Fruit fly (Drosophila melanogaster): ENCODE data around the gene CG3386.

Gene CG3386

dm6 chr3L:696404-697054 lies 14.3 kb upstream of the CG3386 start (continued):
- TF ChIP-seq unc-4 (GFP tag; IDR thresholded peaks at IDR 0.05; ENCODE audit: partially characterized antibody) (no peak), wor (GFP tag; IDR thresholded peaks at IDR 0.05) (peak; percentile 90), ci (GFP tag; IDR thresholded peaks at IDR 0.05) (peak; percentile 98), Poxn (GFP tag; IDR thresholded peaks at IDR 0.05) (peak; percentile 85), CG1647 (GFP tag; optimal IDR thresholded peaks at IDR 0.05) (peak; percentile 65), Xrp1 (GFP tag; IDR thresholded peaks at IDR 0.05) (peak; percentile 99), CG11723 (GFP tag; optimal IDR thresholded peaks at IDR 0.05) (peak; percentile 93), grau (tag; optimal IDR thresholded peaks at IDR 0.05) (peak; percentile 95), Gsc (GFP tag; IDR thresholded peaks at IDR 0.05) (peak; percentile 87), kah (GFP tag; optimal IDR thresholded peaks at IDR 0.05) (peak; percentile 92), Blimp-1 (GFP tag; optimal IDR thresholded peaks at IDR 0.05) (peak; percentile 95), lab (GFP tag; optimal IDR thresholded peaks at IDR 0.05) (peak; percentile 98), Vsx1 (GFP tag; optimal IDR thresholded peaks at IDR 0.05) (peak; percentile 89), Fer2 (tag; optimal IDR thresholded peaks at IDR 0.05) (peak; percentile 86), CG33213 (GFP tag; optimal IDR thresholded peaks at IDR 0.05) (peak; percentile 62), crc (GFP tag; optimal IDR thresholded peaks at IDR 0.05) (no peak), Deaf1 (tag; optimal IDR thresholded peaks at IDR 0.05) (peak; percentile 77), Rx (GFP tag; IDR thresholded peaks at IDR 0.05) (peak; percentile 93), CG7786 (GFP tag; optimal IDR thresholded peaks at IDR 0.05) (peak; percentile 39), CG17328 (GFP tag; IDR thresholded peaks at IDR 0.05) (peak; percentile 97), HHEX (GFP tag; optimal IDR thresholded peaks at IDR 0.05) (peak; percentile 96), CG6254 (GFP tag; optimal IDR thresholded peaks at IDR 0.05) (peak; percentile 96), ato (GFP tag; IDR thresholded peaks at IDR 0.05; ENCODE audit: partially characterized antibody) (no peak), gce (GFP tag; IDR thresholded peaks at IDR 0.05) (peak; percentile 94), zfh2 (GFP tag; optimal IDR thresholded peaks at IDR 0.05) (peak; percentile 36), CG2202 (tag; optimal IDR thresholded peaks at IDR 0.05) (peak; percentile 95), CG6791 (GFP tag; IDR thresholded peaks at IDR 0.05; ENCODE audit: partially characterized antibody) (peak; percentile 67), CG9876 (GFP tag; optimal IDR thresholded peaks at IDR 0.05) (peak; percentile 15), CG16815 (GFP tag; optimal IDR thresholded peaks at IDR 0.05) (peak; percentile 95), schlank (tag; optimal IDR thresholded peaks at IDR 0.05) (peak; percentile 87), CG10979 (tag; optimal IDR thresholded peaks at IDR 0.05) (peak; percentile 98), CG15696 (tag; optimal IDR thresholded peaks at IDR 0.05) (peak; percentile 97), phol (tag; optimal IDR thresholded peaks at IDR 0.05) (peak; percentile 96), CG2199 (GFP tag; IDR thresholded peaks at IDR 0.05) (peak; percentile 90), danr (GFP tag; IDR thresholded peaks at IDR 0.05) (peak; percentile 92), CG2120 (GFP tag; optimal IDR thresholded peaks at IDR 0.05) (peak; percentile 83), seq (GFP tag; IDR thresholded peaks at IDR 0.05) (peak; percentile 95), CG8478 (optimal IDR thresholded peaks at IDR 0.05) (no peak), CG3726 (GFP tag; IDR thresholded peaks at IDR 0.05) (peak; percentile 92), lmd (GFP tag; IDR thresholded peaks at IDR 0.05) (peak; percentile 95), dmrt11E (tag; optimal IDR thresholded peaks at IDR 0.05) (peak; percentile 98), sob (GFP tag; IDR thresholded peaks at IDR 0.05) (peak; percentile 95), zf30C (GFP tag; optimal IDR thresholded peaks at IDR 0.05) (no peak), ro (GFP tag; IDR thresholded peaks at IDR 0.05) (peak; percentile 84), amos (GFP tag; IDR thresholded peaks at IDR 0.05; ENCODE audit: partially characterized antibody) (no peak), Atf6 (GFP tag; IDR thresholded peaks at IDR 0.05) (peak; percentile 94), CG18262 (tag; optimal IDR thresholded peaks at IDR 0.05) (peak; percentile 98), vvl (GFP tag; IDR thresholded peaks at IDR 0.05) (peak; percentile 98), Opbp (GFP tag; IDR thresholded peaks at IDR 0.05; ENCODE audit: partially characterized antibody) (no peak), bcd (GFP tag; optimal IDR thresholded peaks at IDR 0.05) (peak; percentile 95)
